Fruit fly (Drosophila melanogaster) whole organism, adult: ENCODE measurements around the gene Vha36-3.
A peak's percentile ranks its signal among the peaks of the same experiment; 100 is the strongest.

Experiments
- CG11617 ChIP-seq: fragments of 200-800 bp; sonication (Bioruptor generic); optimal IDR thresholded peaks from 2 replicates; lab custom pipeline; 2017; ENCODE audit warnings: mild to moderate bottlenecking, missing biosample characterization, missing genetic modification reagents, missing genetic modification characterization
- CG12768 ChIP-seq: fragments of 200-800 bp; sonication (Bioruptor generic); optimal IDR thresholded peaks from 2 replicates; lab custom pipeline; 2017; ENCODE audit warnings: missing biosample characterization, missing genetic modification characterization, mild to moderate bottlenecking, moderate library complexity, missing genetic modification reagents
- CG14711 ChIP-seq: fragments of 200-800 bp; sonication (Bioruptor generic); optimal IDR thresholded peaks from 2 replicates; lab custom pipeline; 2018; ENCODE audit warnings: missing biosample characterization, mild to moderate bottlenecking, missing genetic modification characterization, moderate library complexity
- CG1620 ChIP-seq: fragments of 200-800 bp; sonication (Bioruptor generic); optimal IDR thresholded peaks from 2 replicates; lab custom pipeline; 2016; ENCODE audit warnings: missing biosample characterization, missing genetic modification characterization
- CG33017 ChIP-seq: fragments of 200-800 bp; sonication (Bioruptor generic); optimal IDR thresholded peaks from 2 replicates; lab custom pipeline; 2018; ENCODE audit warnings: missing biosample characterization, mild to moderate bottlenecking, missing genetic modification characterization, moderate library complexity
- CG5204 ChIP-seq: fragments of 200-800 bp; sonication (Bioruptor generic); optimal IDR thresholded peaks from 2 replicates; lab custom pipeline; 2016; ENCODE audit warnings: missing biosample characterization, missing genetic modification characterization
- CG7045 ChIP-seq: fragments of 200-800 bp; sonication (Bioruptor generic); optimal IDR thresholded peaks from 2 replicates; lab custom pipeline; 2017; ENCODE audit warnings: missing biosample characterization, mild to moderate bottlenecking, missing genetic modification characterization
- CG7101 ChIP-seq: fragments of 200-800 bp; sonication (Bioruptor generic); optimal IDR thresholded peaks from 2 replicates; lab custom pipeline; 2018; ENCODE audit warnings: missing biosample characterization, mild to moderate bottlenecking, missing genetic modification characterization, moderate library complexity
- Clk ChIP-seq: fragments of 200-800 bp; sonication (Bioruptor generic); optimal IDR thresholded peaks from 2 replicates; lab custom pipeline; 2017; ENCODE audit warnings: missing biosample characterization, missing genetic modification characterization
- Crg-1 ChIP-seq: fragments of 200-800 bp; sonication (Bioruptor generic); optimal IDR thresholded peaks from 2 replicates; lab custom pipeline; 2016; ENCODE audit warnings: missing biosample characterization, missing genetic modification characterization
- Hr96 ChIP-seq: fragments of 200-800 bp; sonication (Bioruptor generic); optimal IDR thresholded peaks from 2 replicates; lab custom pipeline; 2016; ENCODE audit warnings: missing biosample characterization, missing genetic modification characterization
- Mnt ChIP-seq: fragments of 200-800 bp; sonication (Bioruptor generic); optimal IDR thresholded peaks from 2 replicates; lab custom pipeline; 2016; ENCODE audit warnings: missing biosample characterization, mild to moderate bottlenecking, missing genetic modification characterization
- bab1 ChIP-seq: fragments of 200-800 bp; sonication (Bioruptor generic); optimal IDR thresholded peaks from 3 replicates; lab custom pipeline; 2019; ENCODE audit warnings: missing biosample characterization, mild to moderate bottlenecking, missing genetic modification characterization, moderate library complexity
- cic ChIP-seq: fragments of 200-800 bp; sonication (Bioruptor generic); optimal IDR thresholded peaks from 2 replicates; lab custom pipeline; 2017; ENCODE audit warnings: missing biosample characterization, mild to moderate bottlenecking, missing genetic modification characterization, moderate library complexity
- cnc ChIP-seq, 2 experiments: fragments of >200 bp; optimal IDR thresholded peaks; 2 replicates each; lab custom pipeline; 2017
- kay ChIP-seq: fragments of 200-800 bp; sonication (Bioruptor generic); peaks from one replicate; lab custom pipeline; 2016; ENCODE audit warnings: missing biosample characterization, missing genetic modification characterization, borderline replicate concordance
- ovo ChIP-seq: fragments of 200-800 bp; sonication (Bioruptor generic); optimal IDR thresholded peaks from 2 replicates; lab custom pipeline; 2016; ENCODE audit warnings: missing biosample characterization, missing genetic modification characterization
- pad ChIP-seq: fragments of 200-800 bp; sonication (Bioruptor generic); optimal IDR thresholded peaks from 3 replicates; lab custom pipeline; 2017; ENCODE audit warnings: missing biosample characterization, missing genetic modification characterization, mild to moderate bottlenecking, moderate library complexity, missing genetic modification reagents
- tj ChIP-seq: fragments of 200-800 bp; sonication (Bioruptor generic); optimal IDR thresholded peaks from 3 replicates; lab custom pipeline; 2017; ENCODE audit warnings: missing biosample characterization, mild to moderate bottlenecking, missing genetic modification characterization, moderate library complexity
- toe ChIP-seq: fragments of 200-800 bp; sonication (Bioruptor generic); optimal IDR thresholded peaks from 2 replicates; lab custom pipeline; 2016; ENCODE audit warnings: missing biosample characterization, missing genetic modification characterization

The Vha36-3 gene

dm6 chrX:2545328-2545758 is 35.0 kb downstream of the Vha36-3 start, which contains the start of gene trol:
Gene trol, minus strand, starts transcription at chrX:2545427.
- TF ChIP-seq CG12768: peak; percentile 34
- TF ChIP-seq pad: no peak
- TF ChIP-seq CG33017 (tag; lab: Kevin White, UChicago): no peak
- TF ChIP-seq Clk: no peak
- peak; percentile 51 for TF ChIP-seq tj
- TF ChIP-seq CG7045: no peak
- TF ChIP-seq CG5204 (GFP tag; lab: Kevin White, UChicago): no peak
- peak; percentile 44 for TF ChIP-seq ovo
- no peak for TF ChIP-seq Crg-1 (GFP tag; lab: Kevin White, UChicago)
- TF ChIP-seq Mnt: peak; percentile 31
- TF ChIP-seq kay (GFP tag; lab: Kevin White, UChicago): no peak
- no peak for TF ChIP-seq cnc (optimal IDR thresholded peaks at IDR 0.05; lab: Kevin White, UChicago)
- TF ChIP-seq bab1 (GFP tag; lab: Kevin White, UChicago): peak; percentile 1
- TF ChIP-seq cic: no peak
- no peak for TF ChIP-seq toe (GFP tag; lab: Kevin White, UChicago)
- TF ChIP-seq CG11617 (GFP tag; lab: Kevin White, UChicago): peak; percentile 25
- no peak for TF ChIP-seq CG7101 (tag; lab: Kevin White, UChicago)
- TF ChIP-seq Hr96 (GFP tag; lab: Kevin White, UChicago): no peak
- TF ChIP-seq CG1620: no peak
- TF ChIP-seq CG14711: no peak

DNA sequence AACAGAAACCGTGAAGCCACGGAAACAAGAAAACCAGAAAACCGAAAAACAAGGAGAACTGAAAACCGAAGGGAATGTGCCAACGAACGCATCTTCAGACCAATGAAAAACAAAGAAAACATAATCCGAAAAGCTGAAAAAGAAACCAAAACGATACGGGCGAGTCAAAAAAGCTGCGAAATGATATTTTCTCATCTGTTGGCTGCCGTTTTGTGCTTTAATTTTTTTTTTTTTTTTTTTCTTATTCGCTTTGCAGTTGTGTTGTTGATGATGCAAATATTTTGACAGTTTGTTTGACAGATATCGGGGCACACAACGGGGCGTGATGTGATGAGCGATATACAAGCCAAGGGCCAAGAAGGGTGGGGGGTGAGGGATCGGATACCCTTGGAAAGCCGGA is 37.9 kb downstream of the Vha36-3 start:
- TF ChIP-seq tj: peak; percentile 61
- TF ChIP-seq CG14711: no peak

- TF ChIP-seq CG12768: no peak
- TF ChIP-seq toe (GFP tag; lab: Kevin White, UChicago): no peak
- no peak for TF ChIP-seq CG1620
- TF ChIP-seq CG14711: no peak
- no peak for TF ChIP-seq CG7101 (tag; lab: Kevin White, UChicago)
- TF ChIP-seq Mnt: no peak
Observed at dm6 chrX:2539495-2539894, 40.9 kb downstream of the Vha36-3 start.

DNA sequence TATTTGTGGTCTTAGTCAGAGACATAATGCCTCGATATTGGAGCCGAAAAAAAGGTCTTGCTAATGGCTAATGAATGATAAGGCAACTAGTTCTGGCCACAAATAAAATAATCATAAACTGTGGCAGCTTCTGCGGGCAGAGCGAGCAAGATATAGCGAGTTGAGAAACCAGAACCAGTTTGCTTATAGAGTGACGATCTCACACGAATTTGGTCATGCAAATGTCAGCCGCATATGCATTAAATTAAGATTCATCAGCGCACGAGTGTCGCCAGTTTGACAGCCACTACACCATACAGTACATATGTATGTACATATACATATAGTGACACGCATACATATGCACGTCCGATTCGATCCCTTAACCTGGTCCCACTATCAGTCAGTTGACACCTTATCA is 42.0 kb downstream of the Vha36-3 start:
- TF ChIP-seq ovo (no peak), toe (GFP tag; lab: Kevin White, UChicago) (no peak), kay (GFP tag; lab: Kevin White, UChicago) (peak; percentile 28), CG1620 (no peak), tj (peak; percentile 13)

DNA sequence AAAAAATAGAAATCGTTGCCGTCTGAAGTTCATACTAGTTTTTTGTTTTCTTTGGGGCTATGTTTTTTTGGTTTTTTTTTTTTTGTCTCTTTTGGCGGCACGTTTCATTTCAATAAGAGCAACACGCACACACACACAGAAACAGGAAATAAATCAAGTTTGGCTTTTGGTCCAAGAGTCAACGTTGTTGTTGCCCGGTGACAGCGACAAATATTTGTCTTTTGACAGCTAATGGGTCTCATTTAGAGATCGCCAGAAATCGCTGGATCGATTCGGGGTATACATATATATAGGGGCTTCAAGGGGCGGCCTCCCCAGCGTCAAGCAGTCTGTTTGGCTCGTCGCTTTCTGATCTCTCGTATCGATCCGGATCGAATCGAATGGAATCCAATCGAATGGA is 43.0 kb downstream of the Vha36-3 start:
- TF ChIP-seq Hr96 (GFP tag; lab: Kevin White, UChicago) (no peak), Crg-1 (GFP tag; lab: Kevin White, UChicago) (no peak), Clk (no peak), ovo (no peak), CG11617 (GFP tag; lab: Kevin White, UChicago) (no peak), pad (no peak), CG14711 (no peak), CG7101 (tag; lab: Kevin White, UChicago) (no peak), kay (GFP tag; lab: Kevin White, UChicago) (no peak), CG12768 (no peak), CG7045 (no peak), CG5204 (GFP tag; lab: Kevin White, UChicago) (no peak), cnc (optimal IDR thresholded peaks at IDR 0.05; lab: Kevin White, UChicago) (no peak), toe (GFP tag; lab: Kevin White, UChicago) (no peak), CG1620 (no peak), cic (no peak)

dm6 chrX:2536136-2536535 is 44.2 kb downstream of the Vha36-3 start:
- TF ChIP-seq Crg-1 (GFP tag; lab: Kevin White, UChicago): no peak
- no peak for TF ChIP-seq CG1620
- TF ChIP-seq Hr96 (GFP tag; lab: Kevin White, UChicago): no peak
- TF ChIP-seq tj: no peak
- no peak for TF ChIP-seq CG12768
- no peak for TF ChIP-seq CG7045
- TF ChIP-seq CG7101 (tag; lab: Kevin White, UChicago): no peak
- no peak for TF ChIP-seq Clk
- TF ChIP-seq Mnt: no peak
- TF ChIP-seq CG5204 (GFP tag; lab: Kevin White, UChicago): no peak
- TF ChIP-seq toe (GFP tag; lab: Kevin White, UChicago): no peak

- TF ChIP-seq Hr96 (GFP tag; lab: Kevin White, UChicago) (no peak), toe (GFP tag; lab: Kevin White, UChicago) (no peak), CG33017 (tag; lab: Kevin White, UChicago) (no peak), CG5204 (GFP tag; lab: Kevin White, UChicago) (no peak), ovo (no peak), Mnt (no peak), tj (no peak), cnc (optimal IDR thresholded peaks at IDR 0.05; lab: Kevin White, UChicago) (no peak), CG11617 (GFP tag; lab: Kevin White, UChicago) (no peak), cic (no peak), Crg-1 (GFP tag; lab: Kevin White, UChicago) (no peak)
Observed at dm6 chrX:2534951-2535693, 45.2 kb downstream of the Vha36-3 start.
